Fruit fly (Drosophila melanogaster) whole organism, embryonic: ENCODE data around the gene moody.

Experiments
- ATbp ChIP-seq: fragments of 200-800 bp; sonication (Bioruptor generic); optimal IDR thresholded peaks from 2 replicates; lab custom pipeline; 2017; ENCODE audit warnings: missing biosample characterization, mild to moderate bottlenecking, missing genetic modification characterization, missing genetic modification reagents
- Atf6 ChIP-seq: fragments of 200-800 bp; sonication (Bioruptor generic); IDR thresholded peaks from 2 replicates; pipeline ENCODE4 v1.3.6; 2022; ENCODE audit warnings: missing biosample characterization, missing genetic modification characterization
- C15 ChIP-seq: fragments of 200-800 bp; sonication (Bioruptor generic); IDR thresholded peaks from 3 replicates; pipeline ENCODE4 v1.3.6; 2022; ENCODE audit warnings: missing biosample characterization, missing genetic modification characterization
- CG10565 ChIP-seq: fragments of 200-800 bp; sonication (Bioruptor generic); optimal IDR thresholded peaks from 3 replicates; lab custom pipeline; 2016; ENCODE audit warnings: missing biosample characterization, mild to moderate bottlenecking, missing genetic modification characterization
- CG11247 ChIP-seq: fragments of 200-800 bp; sonication (Bioruptor generic); IDR thresholded peaks from 2 replicates; pipeline ENCODE4 v1.3.6; 2022; ENCODE audit warnings: missing biosample characterization, missing genetic modification characterization
- CG12219 ChIP-seq: fragments of 200-800 bp; sonication (Bioruptor generic); optimal IDR thresholded peaks from 3 replicates; lab custom pipeline; 2018; ENCODE audit warnings: missing biosample characterization, mild to moderate bottlenecking, missing genetic modification characterization
- CG15269 ChIP-seq: fragments of 200-800 bp; sonication (Bioruptor generic); optimal IDR thresholded peaks from 2 replicates; lab custom pipeline; 2018; ENCODE audit warnings: missing biosample characterization, mild to moderate bottlenecking, missing genetic modification characterization, moderate library complexity
- CG1792 ChIP-seq: fragments of 200-800 bp; sonication (Bioruptor generic); optimal IDR thresholded peaks from 2 replicates; lab custom pipeline; 2016; ENCODE audit warnings: missing biosample characterization, missing genetic modification characterization
- CG31365 ChIP-seq: fragments of 200-800 bp; sonication (Bioruptor generic); optimal IDR thresholded peaks from 2 replicates; lab custom pipeline; 2018; ENCODE audit warnings: missing biosample characterization, mild to moderate bottlenecking, missing genetic modification characterization
- CG42726 ChIP-seq: fragments of 200-800 bp; sonication (Bioruptor generic); IDR thresholded peaks from 2 replicates; pipeline ENCODE4 v1.3.6; 2022; ENCODE audit warnings: missing biosample characterization, missing genetic modification characterization; ENCODE audit not compliant: partially characterized antibody
- CG4707 ChIP-seq: fragments of 200-800 bp; sonication (Bioruptor generic); optimal IDR thresholded peaks from 2 replicates; lab custom pipeline; 2018; ENCODE audit warnings: missing biosample characterization, mild to moderate bottlenecking, missing genetic modification characterization, moderate library complexity
- CG4820 ChIP-seq: fragments of 200-800 bp; sonication (Bioruptor generic); optimal IDR thresholded peaks from 3 replicates; lab custom pipeline; 2016; ENCODE audit warnings: missing biosample characterization, missing genetic modification characterization
- CG6683 ChIP-seq: fragments of 200-800 bp; sonication (Bioruptor generic); optimal IDR thresholded peaks from 2 replicates; lab custom pipeline; 2017; ENCODE audit warnings: missing biosample characterization, mild to moderate bottlenecking, missing genetic modification characterization, missing genetic modification reagents
- CG6791 ChIP-seq: fragments of 200-800 bp; sonication (Bioruptor generic); IDR thresholded peaks from 3 replicates; pipeline ENCODE4 v1.3.6; 2022; ENCODE audit warnings: missing biosample characterization, missing genetic modification characterization; ENCODE audit not compliant: partially characterized antibody
- CG7372 ChIP-seq: fragments of 200-800 bp; sonication (Bioruptor generic); IDR thresholded peaks from 2 replicates; pipeline ENCODE4 v1.3.6; 2022; ENCODE audit warnings: missing biosample characterization, missing genetic modification characterization
- Camta ChIP-seq: fragments of 200-800 bp; sonication (Bioruptor generic); optimal IDR thresholded peaks from 2 replicates; lab custom pipeline; 2016; ENCODE audit warnings: missing biosample characterization, missing genetic modification characterization
- CrebB ChIP-seq: fragments of 200-800 bp; sonication (Bioruptor generic); optimal IDR thresholded peaks from 3 replicates; lab custom pipeline; 2018; ENCODE audit warnings: missing biosample characterization, mild to moderate bottlenecking, missing genetic modification characterization
- Dek ChIP-seq: fragments of 200-800 bp; sonication (Bioruptor generic); optimal IDR thresholded peaks from 3 replicates; lab custom pipeline; 2019; ENCODE audit warnings: missing biosample characterization, mild to moderate bottlenecking, missing genetic modification characterization, moderate library complexity
- Doc3 ChIP-seq: fragments of 200-800 bp; sonication (Bioruptor generic); IDR thresholded peaks from 3 replicates; pipeline ENCODE4 v1.3.6; 2022; ENCODE audit warnings: missing biosample characterization, missing genetic modification characterization; ENCODE audit not compliant: partially characterized antibody
- GATAe ChIP-seq: fragments of 200-800 bp; sonication (Bioruptor generic); conservative IDR thresholded peaks from 2 replicates; pipeline ENCODE4 v1.3.6; 2022; ENCODE audit warnings: missing biosample characterization, missing genetic modification characterization
- H2.0 ChIP-seq: fragments of 200-800 bp; sonication (Bioruptor generic); IDR thresholded peaks from 2 replicates; pipeline ENCODE4 v1.3.6; 2022; ENCODE audit warnings: missing biosample characterization, missing genetic modification characterization
- Hr39 ChIP-seq: fragments of >200 bp; optimal IDR thresholded peaks from 2 replicates; lab custom pipeline; 2017
- Hr51 ChIP-seq, 2 experiments: fragments of 200-800 bp; sonication (Bioruptor generic); optimal IDR thresholded peaks; 2 replicates in 1 of 2; 3 replicates in 1 of 2; lab custom pipeline; 2016 to 2018; ENCODE audit warnings: missing biosample characterization in 2 of 2, missing genetic modification characterization in 2 of 2, mild to moderate bottlenecking in 1 of 2, moderate library complexity in 1 of 2
- Meics ChIP-seq: fragments of 200-800 bp; sonication (Bioruptor generic); optimal IDR thresholded peaks from 2 replicates; lab custom pipeline; 2017; ENCODE audit warnings: missing biosample characterization, mild to moderate bottlenecking, missing genetic modification characterization
- Neu2 ChIP-seq: fragments of 200-800 bp; sonication (Bioruptor generic); optimal IDR thresholded peaks from 3 replicates; lab custom pipeline; 2016; ENCODE audit warnings: missing biosample characterization, missing genetic modification characterization, borderline replicate concordance
- NfI ChIP-seq: fragments of 200-800 bp; sonication (Bioruptor generic); optimal IDR thresholded peaks from 3 replicates; lab custom pipeline; 2018; ENCODE audit warnings: missing biosample characterization, mild to moderate bottlenecking, missing genetic modification characterization, moderate library complexity
- Oli ChIP-seq: fragments of 200-800 bp; sonication (Bioruptor generic); optimal IDR thresholded peaks from 2 replicates; lab custom pipeline; 2018; ENCODE audit warnings: missing biosample characterization, mild to moderate bottlenecking, missing genetic modification characterization, moderate library complexity
- Optix ChIP-seq: fragments of 200-800 bp; sonication (Bioruptor generic); IDR thresholded peaks from 3 replicates; pipeline ENCODE4 v1.3.6; 2022; ENCODE audit warnings: missing biosample characterization, missing genetic modification characterization
- Scr ChIP-seq: fragments of 200-800 bp; sonication (Bioruptor generic); IDR thresholded peaks from 2 replicates; pipeline ENCODE4 v1.3.6; 2022; ENCODE audit warnings: missing biosample characterization, missing genetic modification characterization; ENCODE audit not compliant: partially characterized antibody
- Sin3A ChIP-seq: fragments of >200 bp; optimal IDR thresholded peaks from 2 replicates; lab custom pipeline; 2018
- Spps ChIP-seq: fragments of 200-800 bp; sonication (Bioruptor generic); optimal IDR thresholded peaks from 2 replicates; lab custom pipeline; 2018; ENCODE audit warnings: missing biosample characterization, mild to moderate bottlenecking, missing genetic modification characterization
- Sry-δ ChIP-seq: fragments of 200-800 bp; sonication (Bioruptor generic); optimal IDR thresholded peaks from 2 replicates; lab custom pipeline; 2016; ENCODE audit warnings: missing biosample characterization, missing genetic modification characterization
- Xrp1 ChIP-seq: fragments of 200-800 bp; sonication (Bioruptor generic); IDR thresholded peaks from 2 replicates; pipeline ENCODE4 v1.3.6; 2022; ENCODE audit warnings: missing biosample characterization, missing genetic modification characterization
- corto ChIP-seq: fragments of 200-800 bp; sonication (Bioruptor generic); optimal IDR thresholded peaks from 2 replicates; lab custom pipeline; 2016; ENCODE audit warnings: missing biosample characterization, mild to moderate bottlenecking, missing genetic modification characterization, moderate library complexity
- croc ChIP-seq: fragments of 200-800 bp; sonication (Bioruptor generic); conservative IDR thresholded peaks from 3 replicates; pipeline ENCODE4 v1.3.6; 2022; ENCODE audit warnings: missing biosample characterization, missing genetic modification characterization
- ftz-f1 ChIP-seq: fragments of 200-800 bp; sonication (Bioruptor generic); optimal IDR thresholded peaks from 2 replicates; lab custom pipeline; 2016; ENCODE audit warnings: missing biosample characterization, missing genetic modification characterization
- gt ChIP-seq: fragments of 200-800 bp; sonication (Bioruptor generic); IDR thresholded peaks from 2 replicates; pipeline ENCODE4 v1.3.6; 2022; ENCODE audit warnings: missing biosample characterization, missing genetic modification characterization
- kni ChIP-seq: fragments of 200-800 bp; sonication (Bioruptor generic); optimal IDR thresholded peaks from 3 replicates; lab custom pipeline; 2017; ENCODE audit warnings: mild to moderate bottlenecking, missing biosample characterization, missing genetic modification reagents, missing genetic modification characterization
- lilli ChIP-seq: fragments of 200-800 bp; sonication (Bioruptor generic); optimal IDR thresholded peaks from 3 replicates; lab custom pipeline; 2016; ENCODE audit warnings: missing biosample characterization, missing genetic modification characterization
- lmd ChIP-seq: fragments of 200-800 bp; sonication (Bioruptor generic); IDR thresholded peaks from 2 replicates; pipeline ENCODE4 v1.3.6; 2022; ENCODE audit warnings: missing biosample characterization, missing genetic modification characterization
- lola ChIP-seq, 3 experiments: fragments of >200 bp in 2 of 3; fragments of 200-800 bp in 1 of 3; sonication (Bioruptor generic) in 1 of 3; optimal IDR thresholded peaks; 2 replicates each; lab custom pipeline; 2017 to 2019; ENCODE audit warnings: missing biosample characterization in 3 of 3, missing genetic modification characterization in 3 of 3, mild to moderate bottlenecking in 1 of 3, moderate library complexity in 1 of 3
- nerfin-1 ChIP-seq: fragments of 200-800 bp; sonication (Bioruptor generic); optimal IDR thresholded peaks from 3 replicates; lab custom pipeline; 2019; ENCODE audit warnings: missing biosample characterization, mild to moderate bottlenecking, missing genetic modification characterization, moderate library complexity
- nerfin-2 ChIP-seq: fragments of 200-800 bp; sonication (Bioruptor generic); IDR thresholded peaks from 2 replicates; pipeline ENCODE4 v1.3.6; 2022; ENCODE audit warnings: missing biosample characterization, missing genetic modification characterization; ENCODE audit not compliant: partially characterized antibody
- phol ChIP-seq: fragments of 200-800 bp; sonication (Bioruptor generic); optimal IDR thresholded peaks from 3 replicates; lab custom pipeline; 2018; ENCODE audit warnings: missing biosample characterization, mild to moderate bottlenecking, missing genetic modification characterization, moderate library complexity
- pita ChIP-seq: fragments of 200-800 bp; sonication (Bioruptor generic); optimal IDR thresholded peaks from 2 replicates; lab custom pipeline; 2017; ENCODE audit warnings: missing biosample characterization, mild to moderate bottlenecking, missing genetic modification characterization
- pros ChIP-seq: fragments of 200-800 bp; sonication (Bioruptor generic); optimal IDR thresholded peaks from 3 replicates; lab custom pipeline; 2019; ENCODE audit warnings: missing biosample characterization, mild to moderate bottlenecking, missing genetic modification characterization, moderate library complexity
- row ChIP-seq: fragments of 200-800 bp; sonication (Bioruptor generic); IDR thresholded peaks from 3 replicates; pipeline ENCODE4 v1.3.6; 2022; ENCODE audit warnings: missing biosample characterization, missing genetic modification characterization
- tna ChIP-seq: fragments of 200-800 bp; sonication (Bioruptor generic); IDR thresholded peaks from 2 replicates; pipeline ENCODE4 v1.3.6; 2022; ENCODE audit warnings: missing biosample characterization, missing genetic modification characterization; ENCODE audit not compliant: partially characterized antibody
- ttk ChIP-seq: fragments of 200-800 bp; sonication (Bioruptor generic); IDR thresholded peaks from 2 replicates; pipeline ENCODE4 v2.1.2; 2022; ENCODE audit warnings: missing biosample characterization, missing genetic modification characterization
- vnd ChIP-seq: fragments of 200-800 bp; sonication (Bioruptor generic); IDR thresholded peaks from 3 replicates; pipeline ENCODE4 v1.3.6; 2022; ENCODE audit warnings: missing biosample characterization, missing genetic modification characterization; ENCODE audit not compliant: partially characterized antibody

moody gene

DNA sequence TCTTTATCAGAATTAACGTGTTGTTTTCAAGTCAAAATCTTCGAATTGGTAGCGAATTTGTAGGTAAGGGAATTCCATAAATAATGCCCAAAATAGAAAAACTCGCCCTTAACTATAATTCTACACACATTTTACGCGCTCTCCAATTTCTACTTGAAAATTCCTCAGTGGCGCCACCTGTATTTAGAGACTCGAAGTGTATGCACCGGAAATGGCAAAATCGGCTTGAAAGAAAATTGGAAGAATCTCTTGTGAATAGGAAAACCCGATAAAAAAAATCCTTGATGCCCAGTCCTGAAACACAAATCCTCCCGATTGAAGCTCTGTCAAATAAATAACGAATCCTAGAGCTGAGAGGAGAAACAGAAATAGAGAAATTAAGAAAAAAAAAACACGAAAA is 44.1 kb downstream of the moody start (continued):
- peak; percentile 46 for TF ChIP-seq Oli
- TF ChIP-seq ttk (GFP tag; lab: Robert Waterston, UW), result peak; percentile 55
- TF ChIP-seq nerfin-1, result peak; percentile 73
- no peak for TF ChIP-seq CG42726 (GFP tag; lab: Robert Waterston, UW)
- peak; percentile 16 for TF ChIP-seq pita
- TF ChIP-seq Scr, result no peak
- peak; percentile 55 for TF ChIP-seq CG31365
- TF ChIP-seq croc (GFP tag; lab: Robert Waterston, UW), result no peak
- peak; percentile 43 for TF ChIP-seq CG6683 (GFP tag; lab: Kevin White, UChicago)
- no peak for TF ChIP-seq C15
- TF ChIP-seq Camta, result peak; percentile 78
- TF ChIP-seq row, result no peak
- no peak for TF ChIP-seq nerfin-2 (GFP tag; lab: Robert Waterston, UW)
- peak; percentile 41 for TF ChIP-seq CG1792 (GFP tag; lab: Kevin White, UChicago)
- TF ChIP-seq Dek, result peak; percentile 6
- TF ChIP-seq CrebB, result peak; percentile 61
- peak; percentile 73 for TF ChIP-seq ATbp
- TF ChIP-seq Xrp1 (GFP tag; lab: Robert Waterston, UW), result no peak
- peak; percentile 81 for TF ChIP-seq kni (GFP tag; lab: Kevin White, UChicago)
- no peak for TF ChIP-seq lola (GFP tag; optimal IDR thresholded peaks at IDR 0.05; lab: Kevin White, UChicago)
- peak; percentile 85 for TF ChIP-seq CG4707
- TF ChIP-seq Atf6 (GFP tag; lab: Robert Waterston, UW), result peak; percentile 45; the same call in 1 of the 2 replicates
- TF ChIP-seq Optix (GFP tag; lab: Robert Waterston, UW), result peak; percentile 53; the same call in 2 of the 3 replicates
- TF ChIP-seq CG6791 (GFP tag; lab: Robert Waterston, UW), result 0 out of 3 replicates have a peak, but pooled peaks have one; percentile 23
- TF ChIP-seq corto (GFP tag; lab: Kevin White, UChicago), result no peak
- TF ChIP-seq tna (GFP tag; lab: Robert Waterston, UW), result no peak
- no peak for TF ChIP-seq vnd (GFP tag; lab: Robert Waterston, UW)
- peak; percentile 45 for TF ChIP-seq CG11247 (GFP tag; lab: Robert Waterston, UW)
- TF ChIP-seq ftz-f1 (GFP tag; lab: Kevin White, UChicago), result no peak
- no peak for TF ChIP-seq GATAe
- TF ChIP-seq Meics (GFP tag; lab: Kevin White, UChicago), result peak; percentile 77
- peak; percentile 31 for TF ChIP-seq CG4820
- TF ChIP-seq CG15269 (tag; lab: Kevin White, UChicago), result peak; percentile 68
- TF ChIP-seq Hr51 (GFP tag; optimal IDR thresholded peaks at IDR 0.05; lab: Kevin White, UChicago), result peak; percentile 4 to 66
- TF ChIP-seq Sry-δ (GFP tag; lab: Kevin White, UChicago), result peak; percentile 29
- peak; percentile 40; the same call in 1 of the 2 replicates for TF ChIP-seq lmd (GFP tag; lab: Robert Waterston, UW)
- TF ChIP-seq lilli (GFP tag; lab: Kevin White, UChicago), result peak; percentile 24
- 0 out of 2 replicates have a peak, but pooled peaks have one; percentile 35 for TF ChIP-seq CG7372 (GFP tag; lab: Robert Waterston, UW)
- no peak for TF ChIP-seq CG10565 (GFP tag; lab: Kevin White, UChicago)
- TF ChIP-seq Spps (tag; lab: Kevin White, UChicago), result peak; percentile 39
- no peak for TF ChIP-seq Hr39 (lab: Kevin White, UChicago)
- peak; percentile 62 for TF ChIP-seq H2.0
- TF ChIP-seq phol, result peak; percentile 60
- TF ChIP-seq NfI (GFP tag; lab: Kevin White, UChicago), result peak; percentile 89
- TF ChIP-seq gt, result no peak
- TF ChIP-seq Doc3 (GFP tag; lab: Robert Waterston, UW), result no peak
- TF ChIP-seq CG12219 (GFP tag; lab: Kevin White, UChicago), result peak; percentile 72
- no peak for TF ChIP-seq Sin3A (lab: Kevin White, UChicago)
- TF ChIP-seq Neu2 (GFP tag; lab: Kevin White, UChicago), result no peak
- peak; percentile 14 for TF ChIP-seq pros (GFP tag; lab: Kevin White, UChicago)
